Fruit fly (Drosophila melanogaster): ENCODE data around the gene Smr.

Smr gene

DNA sequence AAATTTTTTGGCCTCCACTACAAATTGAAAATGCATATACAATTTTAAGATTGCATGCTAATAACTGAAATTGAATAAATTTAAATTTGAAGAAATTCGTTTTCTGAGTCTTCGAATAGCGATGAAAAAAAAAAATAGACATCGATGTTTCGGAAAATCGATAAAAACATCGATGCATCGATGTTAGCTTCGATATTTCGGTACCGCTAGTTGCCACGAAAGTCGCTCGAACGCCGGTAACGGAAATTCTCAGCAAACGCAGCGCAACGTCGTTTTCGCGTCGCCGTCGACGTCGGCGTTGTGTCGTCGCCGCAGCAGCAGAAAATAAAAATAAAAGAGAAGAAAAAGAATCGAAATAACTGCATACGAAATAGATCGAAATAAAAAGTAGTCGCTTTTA is 22.7 kb upstream of the Smr start, which contains the start of gene Agpat1:
Gene Agpat1, plus strand, starts transcription at position 191 of the 400 bp plus-strand sequence.
- TF ChIP-seq CG2116 (GFP tag; optimal IDR thresholded peaks at IDR 0.05): peak; percentile 40
- peak; percentile 34 for TF ChIP-seq E2f2 (GFP tag; IDR thresholded peaks at IDR 0.05)
- peak; percentile 74 for TF ChIP-seq Myb (GFP tag; optimal IDR thresholded peaks at IDR 0.05)
- TF ChIP-seq CG3726 (GFP tag; IDR thresholded peaks at IDR 0.05): no peak
- TF ChIP-seq ase (GFP tag; IDR thresholded peaks at IDR 0.05): no peak
- no peak for TF ChIP-seq CG13775 (GFP tag; optimal IDR thresholded peaks at IDR 0.05)
- TF ChIP-seq CG34422 (GFP tag; IDR thresholded peaks at IDR 0.05): peak; percentile 12; the same call in 1 of the 3 replicates
- TF ChIP-seq CG7745 (tag; optimal IDR thresholded peaks at IDR 0.05): no peak
- TF ChIP-seq GATAe (GFP tag; conservative IDR thresholded peaks at IDR 0.05): no peak
- TF ChIP-seq CG10431 (GFP tag; optimal IDR thresholded peaks at IDR 0.05): peak; percentile 18
- TF ChIP-seq nerfin-2 (GFP tag; IDR thresholded peaks at IDR 0.05; ENCODE audit: partially characterized antibody): peak; percentile 73
- peak; percentile 2 for TF ChIP-seq CG17359 (tag; optimal IDR thresholded peaks at IDR 0.05)
- TF ChIP-seq CG7963 (GFP tag; IDR thresholded peaks at IDR 0.05; ENCODE audit: partially characterized antibody): peak; percentile 83
- no peak for TF ChIP-seq CG18619 (GFP tag; optimal IDR thresholded peaks at IDR 0.05)
- no peak for TF ChIP-seq BtbVII (GFP tag; optimal IDR thresholded peaks at IDR 0.05)
- TF ChIP-seq Med (GFP tag): peak; percentile 55
- TF ChIP-seq Dref (GFP tag; IDR thresholded peaks at IDR 0.05): peak; percentile 78
- TF ChIP-seq Rx (GFP tag; IDR thresholded peaks at IDR 0.05): no peak
- peak; percentile 88 for TF ChIP-seq CG13287 (GFP tag; IDR thresholded peaks at IDR 0.05; ENCODE audit: partially characterized antibody)
- TF ChIP-seq bigmax (GFP tag; optimal IDR thresholded peaks at IDR 0.05): no peak
- TF ChIP-seq org-1 (GFP tag; optimal IDR thresholded peaks at IDR 0.05): no peak
- TF ChIP-seq gt (GFP tag; IDR thresholded peaks at IDR 0.05): no peak
- TF ChIP-seq CG4854 (GFP tag; optimal IDR thresholded peaks at IDR 0.05): no peak
- peak; percentile 79 for TF ChIP-seq Scr (GFP tag; IDR thresholded peaks at IDR 0.05; ENCODE audit: partially characterized antibody)
- peak; percentile 24; the same call in 1 of the 3 replicates for TF ChIP-seq row (GFP tag; IDR thresholded peaks at IDR 0.05)
- TF ChIP-seq Sry-δ (GFP tag; optimal IDR thresholded peaks at IDR 0.05): peak; percentile 50
- TF ChIP-seq hb (GFP tag; IDR thresholded peaks at IDR 0.05; ENCODE audit: partially characterized antibody): peak; percentile 78; the same call in 2 of the 3 replicates
- no peak for TF ChIP-seq nmo (GFP tag; optimal IDR thresholded peaks at IDR 0.05)
- peak; percentile 88; the same call in 3 of the 4 replicates for TF ChIP-seq chinmo (GFP tag; IDR thresholded peaks at IDR 0.05; ENCODE audit: partially characterized antibody)
- peak; percentile 84 for TF ChIP-seq Opbp (GFP tag; IDR thresholded peaks at IDR 0.05; ENCODE audit: partially characterized antibody)
- no peak for TF ChIP-seq CG5180 (GFP tag; optimal IDR thresholded peaks at IDR 0.05)
- peak; percentile 68 for TF ChIP-seq CG2129 (GFP tag; IDR thresholded peaks at IDR 0.05; ENCODE audit: partially characterized antibody)
- no peak for TF ChIP-seq wek (GFP tag; optimal IDR thresholded peaks at IDR 0.05)
- 0 out of 2 replicates have a peak, but pooled peaks have one; percentile 8 for TF ChIP-seq MBD-R2 (GFP tag; IDR thresholded peaks at IDR 0.05)
- peak; percentile 86 for TF ChIP-seq bbx (GFP tag; IDR thresholded peaks at IDR 0.05; ENCODE audit: partially characterized antibody)
- TF ChIP-seq CG10462 (GFP tag; optimal IDR thresholded peaks at IDR 0.05): peak; percentile 67
- peak; percentile 87 for TF ChIP-seq ato (GFP tag; IDR thresholded peaks at IDR 0.05; ENCODE audit: partially characterized antibody)
- TF ChIP-seq H2.0 (GFP tag; IDR thresholded peaks at IDR 0.05): no peak
- TF ChIP-seq Chrac-16 (GFP tag; optimal IDR thresholded peaks at IDR 0.05): no peak
- peak; percentile 80 for TF ChIP-seq hbn (GFP tag; IDR thresholded peaks at IDR 0.05; ENCODE audit: partially characterized antibody)
- TF ChIP-seq CG12391 (tag; optimal IDR thresholded peaks at IDR 0.05): no peak
- no peak for TF ChIP-seq Optix (GFP tag; IDR thresholded peaks at IDR 0.05)
- peak; percentile 71 for TF ChIP-seq BEAF-32 (GFP tag; optimal IDR thresholded peaks at IDR 0.05)
- TF ChIP-seq Ptx1 (GFP tag; IDR thresholded peaks at IDR 0.05): no peak
- TF ChIP-seq gcm (GFP tag; optimal IDR thresholded peaks at IDR 0.05): no peak
- no peak for TF ChIP-seq ssp (GFP tag; IDR thresholded peaks at IDR 0.05)
- no peak for TF ChIP-seq CG7271 (tag; optimal IDR thresholded peaks at IDR 0.05)
- TF ChIP-seq stwl (tag; optimal IDR thresholded peaks at IDR 0.05): peak; percentile 29
- TF ChIP-seq Adf1 (GFP tag; IDR thresholded peaks at IDR 0.05): peak; percentile 76
